Fruit fly (Drosophila melanogaster) whole organism, prepupa: ENCODE measurements around the gene CG9547.

Experiments used
- CG10631 ChIP-seq: fragments of 200-800 bp; sonication (Bioruptor generic); optimal IDR thresholded peaks from 2 replicates; lab custom pipeline; 2016; ENCODE audit warnings: missing biosample characterization, missing genetic modification characterization
- CG10669 ChIP-seq: fragments of 200-800 bp; sonication (Bioruptor generic); optimal IDR thresholded peaks from 3 replicates; lab custom pipeline; 2018; ENCODE audit warnings: missing biosample characterization, mild to moderate bottlenecking, missing genetic modification characterization, moderate library complexity
- CG11294 ChIP-seq: fragments of 200-800 bp; sonication (Bioruptor generic); IDR thresholded peaks from 2 replicates; pipeline ENCODE4 v1.3.6; 2022; ENCODE audit warnings: missing biosample characterization, missing genetic modification characterization
- CG11762 ChIP-seq: fragments of 200-800 bp; sonication (Bioruptor generic); optimal IDR thresholded peaks from 3 replicates; lab custom pipeline; 2016; ENCODE audit warnings: missing biosample characterization, missing genetic modification characterization; ENCODE audit not compliant: insufficient read depth
- CG11902 ChIP-seq: fragments of 200-800 bp; sonication (Bioruptor generic); optimal IDR thresholded peaks from 3 replicates; lab custom pipeline; 2016; ENCODE audit warnings: missing biosample characterization, missing genetic modification characterization
- CG15336 ChIP-seq: fragments of 200-800 bp; sonication (Bioruptor generic); IDR thresholded peaks from 2 replicates; pipeline ENCODE4 v1.3.6; 2022; ENCODE audit warnings: missing biosample characterization, missing genetic modification characterization
- CG16779 ChIP-seq: fragments of 200-800 bp; sonication (Bioruptor generic); optimal IDR thresholded peaks from 3 replicates; lab custom pipeline; 2017; ENCODE audit warnings: missing biosample characterization, mild to moderate bottlenecking, missing genetic modification characterization
- CG3032 ChIP-seq: fragments of 200-800 bp; optimal IDR thresholded peaks from 2 replicates; lab custom pipeline; 2019; ENCODE audit warnings: missing biosample characterization, mild to moderate bottlenecking, missing genetic modification characterization, moderate library complexity
- CG32006 ChIP-seq: fragments of 200-800 bp; sonication (Bioruptor generic); optimal IDR thresholded peaks from 3 replicates; lab custom pipeline; 2017; ENCODE audit warnings: missing biosample characterization, mild to moderate bottlenecking, missing genetic modification characterization
- CG34406 ChIP-seq: fragments of 200-800 bp; sonication (Bioruptor generic); optimal IDR thresholded peaks from 3 replicates; lab custom pipeline; 2016; ENCODE audit warnings: missing biosample characterization, missing genetic modification characterization
- CG3919 ChIP-seq: fragments of 200-800 bp; sonication (Bioruptor generic); optimal IDR thresholded peaks from 3 replicates; lab custom pipeline; 2016; ENCODE audit warnings: missing biosample characterization, missing genetic modification characterization
- CG4318 ChIP-seq: fragments of 200-800 bp; sonication (Bioruptor generic); optimal IDR thresholded peaks from 3 replicates; lab custom pipeline; 2017; ENCODE audit warnings: missing biosample characterization, mild to moderate bottlenecking, missing genetic modification characterization
- CG6163 ChIP-seq: fragments of 200-800 bp; sonication (Bioruptor generic); IDR thresholded peaks from 3 replicates; pipeline ENCODE4 v1.3.6; 2022; ENCODE audit warnings: missing biosample characterization, missing genetic modification characterization
- CG6276 ChIP-seq: fragments of 200-800 bp; sonication (Bioruptor generic); optimal IDR thresholded peaks from 2 replicates; lab custom pipeline; 2017; ENCODE audit warnings: missing biosample characterization, mild to moderate bottlenecking, missing genetic modification characterization
- CG6792 ChIP-seq: fragments of 200-800 bp; sonication (Bioruptor generic); optimal IDR thresholded peaks from 3 replicates; lab custom pipeline; 2016; ENCODE audit warnings: missing biosample characterization, missing genetic modification characterization
- CG6808 ChIP-seq: fragments of 200-800 bp; sonication (Bioruptor generic); optimal IDR thresholded peaks from 3 replicates; lab custom pipeline; 2017; ENCODE audit warnings: missing biosample characterization, missing genetic modification characterization, mild to moderate bottlenecking, moderate library complexity, missing genetic modification reagents
- CG6854 ChIP-seq: fragments of 200-800 bp; sonication (Bioruptor generic); optimal IDR thresholded peaks from 2 replicates; lab custom pipeline; 2017; ENCODE audit warnings: missing biosample characterization, mild to moderate bottlenecking, missing genetic modification characterization
- CG7368 ChIP-seq: fragments of 200-800 bp; sonication (Bioruptor generic); optimal IDR thresholded peaks from 3 replicates; lab custom pipeline; 2016; ENCODE audit warnings: missing biosample characterization, missing genetic modification characterization
- CG8119 ChIP-seq: fragments of 200-800 bp; sonication (Bioruptor generic); IDR thresholded peaks from 3 replicates; pipeline ENCODE4 v1.3.6; 2022; ENCODE audit warnings: missing biosample characterization, missing genetic modification characterization
- CG8319 ChIP-seq: fragments of 200-800 bp; sonication (Bioruptor generic); optimal IDR thresholded peaks from 3 replicates; lab custom pipeline; 2016; ENCODE audit warnings: missing biosample characterization, missing genetic modification characterization
- Eip93F ChIP-seq: fragments of 200-800 bp; sonication (Bioruptor generic); optimal IDR thresholded peaks from 2 replicates; lab custom pipeline; 2016; ENCODE audit warnings: missing biosample characterization, mild to moderate bottlenecking, missing genetic modification characterization
- Ets21C ChIP-seq: fragments of 200-800 bp; sonication (Bioruptor generic); optimal IDR thresholded peaks from 3 replicates; lab custom pipeline; 2016; ENCODE audit warnings: missing biosample characterization, missing genetic modification characterization
- Gug ChIP-seq: fragments of 200-800 bp; sonication (Bioruptor generic); IDR thresholded peaks from 2 replicates; pipeline ENCODE4 v1.3.6; 2022; ENCODE audit warnings: missing biosample characterization, missing genetic modification characterization
- Hr38 ChIP-seq: sonication (Bioruptor generic); optimal IDR thresholded peaks from 2 replicates; lab custom pipeline; 2016; ENCODE audit warnings: missing biosample characterization, missing genetic modification characterization
- Hr39 ChIP-seq: fragments of 200-800 bp; sonication (Bioruptor generic); optimal IDR thresholded peaks from 2 replicates; lab custom pipeline; 2016; ENCODE audit warnings: missing biosample characterization, missing genetic modification characterization
- Hr4 ChIP-seq: fragments of 200-800 bp; sonication (Bioruptor generic); optimal IDR thresholded peaks from 3 replicates; lab custom pipeline; 2016; ENCODE audit warnings: missing biosample characterization, missing genetic modification characterization
- Lpt ChIP-seq: fragments of 200-800 bp; sonication (Bioruptor generic); optimal IDR thresholded peaks from 3 replicates; lab custom pipeline; 2016; ENCODE audit warnings: missing biosample characterization, missing genetic modification characterization
- Met ChIP-seq: fragments of 200-800 bp; sonication (Bioruptor generic); optimal IDR thresholded peaks from 3 replicates; lab custom pipeline; 2016; ENCODE audit warnings: missing biosample characterization, missing genetic modification characterization
- OdsH ChIP-seq: fragments of 200-800 bp; sonication (Bioruptor generic); optimal IDR thresholded peaks from 3 replicates; lab custom pipeline; 2016; ENCODE audit warnings: missing biosample characterization, missing genetic modification characterization
- Smox ChIP-seq: fragments of 200-800 bp; sonication (Bioruptor generic); optimal IDR thresholded peaks from 3 replicates; lab custom pipeline; 2016; ENCODE audit warnings: missing biosample characterization, missing genetic modification characterization
- Sox102F ChIP-seq: fragments of 200-800 bp; sonication (Bioruptor generic); optimal IDR thresholded peaks from 2 replicates; lab custom pipeline; 2016; ENCODE audit warnings: missing biosample characterization, mild to moderate bottlenecking, missing genetic modification characterization
- Sox14 ChIP-seq: fragments of 200-800 bp; sonication (Bioruptor generic); optimal IDR thresholded peaks from 3 replicates; lab custom pipeline; 2016; ENCODE audit warnings: missing biosample characterization, missing genetic modification characterization
- Sox15 ChIP-seq: fragments of 200-800 bp; sonication (Bioruptor generic); optimal IDR thresholded peaks from 3 replicates; lab custom pipeline; 2016; ENCODE audit warnings: missing biosample characterization, missing genetic modification characterization
- cyc ChIP-seq: fragments of 200-800 bp; sonication (Bioruptor generic); optimal IDR thresholded peaks from 3 replicates; lab custom pipeline; 2016; ENCODE audit warnings: missing biosample characterization, missing genetic modification characterization
- dac ChIP-seq: fragments of 200-800 bp; sonication (Bioruptor generic); optimal IDR thresholded peaks from 2 replicates; lab custom pipeline; 2017; ENCODE audit warnings: missing biosample characterization, mild to moderate bottlenecking, missing genetic modification characterization
- dsx ChIP-seq: fragments of 200-800 bp; optimal IDR thresholded peaks from 3 replicates; lab custom pipeline; 2019; ENCODE audit warnings: missing biosample characterization, mild to moderate bottlenecking, missing genetic modification characterization, moderate library complexity; ENCODE audit not compliant: poor library complexity, severe bottlenecking
- eg ChIP-seq: fragments of 200-800 bp; sonication (Bioruptor generic); IDR thresholded peaks from 3 replicates; pipeline ENCODE4 v1.3.6; 2022; ENCODE audit warnings: missing biosample characterization, missing genetic modification characterization
- esn ChIP-seq: fragments of 200-800 bp; sonication (Bioruptor generic); optimal IDR thresholded peaks from 2 replicates; lab custom pipeline; 2016; ENCODE audit warnings: missing biosample characterization, mild to moderate bottlenecking, missing genetic modification characterization, moderate library complexity
- fd59A ChIP-seq: fragments of 200-800 bp; sonication (Bioruptor generic); optimal IDR thresholded peaks from 2 replicates; lab custom pipeline; 2017; ENCODE audit warnings: missing biosample characterization, mild to moderate bottlenecking, missing genetic modification characterization, missing genetic modification reagents
- fkh ChIP-seq: fragments of 200-800 bp; sonication (Bioruptor generic); optimal IDR thresholded peaks from 3 replicates; lab custom pipeline; 2017; ENCODE audit warnings: missing biosample characterization, mild to moderate bottlenecking, missing genetic modification characterization, moderate library complexity
- lz ChIP-seq: fragments of 200-800 bp; sonication (Bioruptor generic); optimal IDR thresholded peaks from 3 replicates; lab custom pipeline; 2016; ENCODE audit warnings: missing biosample characterization, missing genetic modification characterization
- net ChIP-seq: fragments of 200-800 bp; sonication (Bioruptor generic); optimal IDR thresholded peaks from 3 replicates; lab custom pipeline; 2016; ENCODE audit warnings: missing biosample characterization, missing genetic modification characterization
- salr ChIP-seq, 2 experiments: fragments of 200-800 bp; sonication (Bioruptor generic); optimal IDR thresholded peaks; 3 replicates each; lab custom pipeline; 2016 to 2018; ENCODE audit warnings: missing biosample characterization in 2 of 2, missing genetic modification characterization in 2 of 2, mild to moderate bottlenecking in 1 of 2
- spab ChIP-seq: fragments of 200-800 bp; sonication (Bioruptor generic); optimal IDR thresholded peaks from 2 replicates; lab custom pipeline; 2017; ENCODE audit warnings: missing biosample characterization, mild to moderate bottlenecking, missing genetic modification characterization, missing genetic modification reagents
- ss ChIP-seq, 2 experiments: fragments of 200-800 bp; sonication (Bioruptor generic); optimal IDR thresholded peaks; 2 replicates in 1 of 2; 3 replicates in 1 of 2; lab custom pipeline; 2017 to 2018; ENCODE audit warnings: mild to moderate bottlenecking in 2 of 2, missing biosample characterization in 2 of 2, missing genetic modification characterization in 2 of 2, moderate library complexity in 1 of 2
- svp ChIP-seq: fragments of 200-800 bp; sonication (Bioruptor generic); peaks from one replicate; lab custom pipeline; 2016; ENCODE audit warnings: missing biosample characterization, missing genetic modification characterization
- topi ChIP-seq: fragments of 200-800 bp; sonication (Bioruptor generic); optimal IDR thresholded peaks from 3 replicates; lab custom pipeline; 2016; ENCODE audit warnings: missing biosample characterization, missing genetic modification characterization
- vri ChIP-seq: fragments of 200-800 bp; sonication (Bioruptor generic); optimal IDR thresholded peaks from 3 replicates; lab custom pipeline; 2016; ENCODE audit warnings: missing biosample characterization, mild to moderate bottlenecking, missing genetic modification characterization

Gene CG9547

dm6 chr2L:6488676-6489140, 5.6 kb downstream of the CG9547 start, which contains the start of the genes KFase and epsilonCOP (continued):
- TF ChIP-seq CG11762 (GFP tag; lab: Kevin White, UChicago) (no peak), Hr4 (no peak), CG7368 (no peak), ss (GFP tag; optimal IDR thresholded peaks at IDR 0.05; lab: Kevin White, UChicago) (no peak), net (GFP tag; lab: Kevin White, UChicago) (no peak), CG3919 (GFP tag; lab: Kevin White, UChicago) (peak; percentile 67), CG10669 (GFP tag; lab: Kevin White, UChicago) (no peak), CG6163 (GFP tag; lab: Robert Waterston, UW) (0 out of 3 replicates have a peak, but pooled peaks have one; percentile 47), salr (GFP tag; optimal IDR thresholded peaks at IDR 0.05; lab: Kevin White, UChicago) (no peak), CG15336 (GFP tag; lab: Robert Waterston, UW) (no peak), Eip93F (GFP tag; lab: Kevin White, UChicago) (no peak), CG6276 (GFP tag; lab: Kevin White, UChicago) (no peak), Hr38 (GFP tag; lab: Kevin White, UChicago) (no peak), CG11902 (GFP tag; lab: Kevin White, UChicago) (no peak), Ets21C (GFP tag; lab: Kevin White, UChicago) (peak; percentile 23), lz (GFP tag; lab: Kevin White, UChicago) (peak; percentile 47), CG16779 (tag; lab: Kevin White, UChicago) (no peak), Sox14 (GFP tag; lab: Kevin White, UChicago) (no peak), Sox15 (GFP tag; lab: Kevin White, UChicago) (peak; percentile 8)

dm6 chr2L:6481310-6481738, 13.0 kb downstream of the CG9547 start:
- TF ChIP-seq salr (GFP tag; optimal IDR thresholded peaks at IDR 0.05; lab: Kevin White, UChicago) = no peak
- no peak for TF ChIP-seq OdsH (GFP tag; lab: Kevin White, UChicago)
- TF ChIP-seq topi (GFP tag; lab: Kevin White, UChicago) = no peak
- TF ChIP-seq CG11902 (GFP tag; lab: Kevin White, UChicago) = no peak
- no peak for TF ChIP-seq CG6854 (GFP tag; lab: Kevin White, UChicago)
- no peak for TF ChIP-seq eg (GFP tag; lab: Robert Waterston, UW)
- TF ChIP-seq CG10669 (GFP tag; lab: Kevin White, UChicago) = no peak
- TF ChIP-seq CG7368 = no peak
- TF ChIP-seq CG10631 (GFP tag; lab: Kevin White, UChicago) = no peak
- no peak for TF ChIP-seq Sox102F (GFP tag; lab: Kevin White, UChicago)
- no peak for TF ChIP-seq lz (GFP tag; lab: Kevin White, UChicago)
- no peak for TF ChIP-seq CG3032 (tag; lab: Kevin White, UChicago)
- no peak for TF ChIP-seq dac
- no peak for TF ChIP-seq CG8319
- TF ChIP-seq Hr39 (GFP tag; lab: Kevin White, UChicago) = no peak
- no peak for TF ChIP-seq CG11294 (GFP tag; lab: Robert Waterston, UW)
- peak; percentile 62; the same call in 2 of the 3 replicates for TF ChIP-seq CG6163 (GFP tag; lab: Robert Waterston, UW)
- TF ChIP-seq svp (GFP tag; lab: Kevin White, UChicago) = no peak
- TF ChIP-seq CG15336 (GFP tag; lab: Robert Waterston, UW) = 0 out of 2 replicates have a peak, but pooled peaks have one; percentile 23
- peak in 1 of 2 experiments; percentile 21 for TF ChIP-seq ss (GFP tag; optimal IDR thresholded peaks at IDR 0.05; lab: Kevin White, UChicago)
- no peak for TF ChIP-seq Met (GFP tag; lab: Kevin White, UChicago)
- no peak for TF ChIP-seq Hr4
- peak; percentile 4 for TF ChIP-seq Lpt (GFP tag; lab: Kevin White, UChicago)
- no peak for TF ChIP-seq dsx (GFP tag; lab: Kevin White, UChicago)
- no peak for TF ChIP-seq CG16779 (tag; lab: Kevin White, UChicago)
- peak; percentile 24; the same call in 1 of the 2 replicates for TF ChIP-seq Gug (GFP tag; lab: Robert Waterston, UW)
- no peak for TF ChIP-seq Smox (GFP tag; lab: Kevin White, UChicago)
- TF ChIP-seq CG6808 (GFP tag; lab: Kevin White, UChicago) = no peak
- TF ChIP-seq esn (GFP tag; lab: Kevin White, UChicago) = no peak
- TF ChIP-seq spab (GFP tag; lab: Kevin White, UChicago) = no peak
- no peak for TF ChIP-seq CG4318 (GFP tag; lab: Kevin White, UChicago)
- TF ChIP-seq vri (GFP tag; lab: Kevin White, UChicago) = no peak
- no peak for TF ChIP-seq CG32006 (GFP tag; lab: Kevin White, UChicago)
- no peak for TF ChIP-seq cyc (GFP tag; lab: Kevin White, UChicago)
- TF ChIP-seq fd59A (GFP tag; lab: Kevin White, UChicago) = no peak
- no peak; the same call in 2 of the 3 replicates for TF ChIP-seq CG8119 (GFP tag; lab: Robert Waterston, UW)
- TF ChIP-seq CG6792 (GFP tag; lab: Kevin White, UChicago) = no peak
- peak; percentile 53 for TF ChIP-seq fkh (GFP tag; lab: Kevin White, UChicago)
- TF ChIP-seq CG34406 = no peak
